Worm (Caenorhabditis elegans): ENCODE measurements around the gene egli-1.

egli-1 gene

ce11 chrII:9282787-9283186 lies 41.0 kb upstream of the egli-1 start (continued):
- TF ChIP-seq nhr-25 (tag; optimal IDR thresholded peaks at IDR 0.05; ENCODE audit: borderline replicate concordance, insufficient read depth) (peak; percentile 90), dpl-1 (GFP tag; optimal IDR thresholded peaks at IDR 0.05) (peak; percentile 62), zip-2 (tag; optimal IDR thresholded peaks at IDR 0.05) (no peak), D1046.2 (GFP tag; IDR thresholded peaks at IDR 0.05) (0 out of 2 replicates have a peak, but pooled peaks have one; percentile 42), lin-29 (GFP tag; IDR thresholded peaks at IDR 0.05) (no peak)

- TF ChIP-seq unc-62 (GFP tag; optimal IDR thresholded peaks at IDR 0.05 in 1 of 2) = peak in 1 of 2 experiments; percentile 99
- TF ChIP-seq unc-62 (tag; optimal IDR thresholded peaks at IDR 0.05) = no peak
- TF ChIP-seq set-16 (GFP tag; IDR thresholded peaks at IDR 0.05) = no peak
- peak; percentile 96 for TF ChIP-seq hlh-30 (tag; optimal IDR thresholded peaks at IDR 0.05; ENCODE audit: insufficient read depth)
- no peak for TF ChIP-seq pqm-1 (tag; optimal IDR thresholded peaks at IDR 0.05)
- TF ChIP-seq ztf-7 (tag; optimal IDR thresholded peaks at IDR 0.05) = peak; percentile 14
- no peak for TF ChIP-seq D1046.2 (GFP tag; IDR thresholded peaks at IDR 0.05)
- peak; percentile 89 for TF ChIP-seq php-3 (GFP tag; IDR thresholded peaks at IDR 0.05)
- TF ChIP-seq dmd-6 (GFP tag; IDR thresholded peaks at IDR 0.05) = peak; percentile 97
- TF ChIP-seq mxl-3 (GFP tag; optimal IDR thresholded peaks at IDR 0.05) = peak; percentile 54
- peak; percentile 19 for TF ChIP-seq nhr-10 (tag; optimal IDR thresholded peaks at IDR 0.05)
- TF ChIP-seq nhr-6 (tag; optimal IDR thresholded peaks at IDR 0.05) = no peak
- TF ChIP-seq hlh-11 (tag; optimal IDR thresholded peaks at IDR 0.05) = peak; percentile 97
- no peak for TF ChIP-seq daf-8 (GFP tag; IDR thresholded peaks at IDR 0.05)
- peak; percentile 16 for TF ChIP-seq dpl-1 (GFP tag; optimal IDR thresholded peaks at IDR 0.05)
- TF ChIP-seq aha-1 (tag) = peak; percentile 94
- peak; percentile 2 to 81 for TF ChIP-seq lsy-2 (tag; optimal IDR thresholded peaks at IDR 0.05)
- TF ChIP-seq nhr-28 (tag; optimal IDR thresholded peaks at IDR 0.05) = peak; percentile 94
- 0 out of 2 replicates have a peak, but pooled peaks have one; percentile 25 for TF ChIP-seq Y48G9A.11 (GFP tag; IDR thresholded peaks at IDR 0.05)
- no peak for TF ChIP-seq aly-2 (tag; optimal IDR thresholded peaks at IDR 0.05)
- no peak for TF ChIP-seq F49E8.2 (tag; optimal IDR thresholded peaks at IDR 0.05; ENCODE audit: borderline replicate concordance)
- TF ChIP-seq hif-1 (tag; optimal IDR thresholded peaks at IDR 0.05) = peak; percentile 64 to 89
- no peak for TF ChIP-seq nhr-237 (tag; optimal IDR thresholded peaks at IDR 0.05)
- TF ChIP-seq zag-1 (tag; optimal IDR thresholded peaks at IDR 0.05) = no peak
- peak; percentile 67; the same call in 1 of the 2 replicates for TF ChIP-seq saeg-2 (GFP tag; IDR thresholded peaks at IDR 0.05)
- peak; percentile 20 to 94 for TF ChIP-seq daf-16 (GFP tag; optimal IDR thresholded peaks at IDR 0.05)
- TF ChIP-seq daf-16 (tag; optimal IDR thresholded peaks at IDR 0.05) = peak; percentile 95
- TF ChIP-seq lin-39 (tag; optimal IDR thresholded peaks at IDR 0.05) = no peak
- TF ChIP-seq nhr-102 (tag; optimal IDR thresholded peaks at IDR 0.05) = peak; percentile 78
- TF ChIP-seq ceh-62 (tag; optimal IDR thresholded peaks at IDR 0.05) = no peak
- no peak for TF ChIP-seq ctbp-1 (GFP tag; IDR thresholded peaks at IDR 0.05)
- TF ChIP-seq T20F7.1 (GFP tag; optimal IDR thresholded peaks at IDR 0.05) = peak; percentile 62
- no peak for TF ChIP-seq zfp-2 (tag; optimal IDR thresholded peaks at IDR 0.05)
- TF ChIP-seq mes-2 (tag; optimal IDR thresholded peaks at IDR 0.05; ENCODE audit: poor library complexity, severe bottlenecking) = peak; percentile 66
- TF ChIP-seq dve-1 (tag; optimal IDR thresholded peaks at IDR 0.05; ENCODE audit: insufficient read depth) = peak; percentile 86
- peak; percentile 78 for TF ChIP-seq nhr-11 (tag; optimal IDR thresholded peaks at IDR 0.05)
- TF ChIP-seq pha-4 (GFP tag; IDR thresholded peaks at IDR 0.05) = peak; percentile 59; the same call in 1 of the 2 replicates
- no peak for TF ChIP-seq pha-4 (tag; optimal IDR thresholded peaks at IDR 0.05)
- peak; percentile 37; the same call in 1 of the 2 replicates for TF ChIP-seq T26A8.4 (GFP tag; IDR thresholded peaks at IDR 0.05)
- TF ChIP-seq lin-15B (tag; optimal IDR thresholded peaks at IDR 0.05) = no peak
- TF ChIP-seq ceh-20 (GFP tag; IDR thresholded peaks at IDR 0.05) = peak; percentile 18; the same call in 1 of the 2 replicates
- no peak for TF ChIP-seq snpc-1.2 (GFP tag; IDR thresholded peaks at IDR 0.05)
- TF ChIP-seq tra-1 (GFP tag; IDR thresholded peaks at IDR 0.05) = peak; percentile 50; the same call in 1 of the 2 replicates
- TF ChIP-seq mdl-1 (tag; optimal IDR thresholded peaks at IDR 0.05) = peak; percentile 70 to 96
- TF ChIP-seq spr-3 (GFP tag; optimal IDR thresholded peaks at IDR 0.05) = peak; percentile 20
Measured at ce11 chrII:9283668-9284357, 39.9 kb upstream of the egli-1 start.
